Worm (Caenorhabditis elegans) whole organism, early embryonic: ENCODE measurements around the gene F59A7.12.

Source experiments
- B0310.2 ChIP-seq: sonication (generic microtip); optimal IDR thresholded peaks from 2 replicates; lab custom pipeline; 2016; ENCODE audit warnings: mild to moderate bottlenecking, missing genetic modification characterization, missing compliant biosample characterization
- F13C5.2 ChIP-seq: sonication (generic microtip); optimal IDR thresholded peaks from 2 replicates; lab custom pipeline; 2017; ENCODE audit warnings: mild to moderate bottlenecking, missing genetic modification characterization, inconsistent platforms, missing compliant biosample characterization
- aly-1 ChIP-seq: sonication (generic microtip); optimal IDR thresholded peaks from 2 replicates; lab custom pipeline; 2016; ENCODE audit warnings: missing genetic modification characterization, missing compliant biosample characterization
- ama-1 ChIP-seq: fragments of 150-350 bp; optimal IDR thresholded peaks from 2 replicates; lab custom pipeline; 2014
- ceh-13 ChIP-seq: fragments of 200-800 bp; sonication (Bioruptor generic); optimal IDR thresholded peaks from 2 replicates; lab custom pipeline; 2018; ENCODE audit warnings: mild to moderate bottlenecking, missing genetic modification characterization, missing compliant biosample characterization
- ceh-36 ChIP-seq: sonication (generic microtip); optimal IDR thresholded peaks from 2 replicates; lab custom pipeline; 2016; ENCODE audit warnings: missing genetic modification characterization, inconsistent platforms, missing compliant biosample characterization
- ets-7 ChIP-seq: sonication (generic microtip); optimal IDR thresholded peaks from 2 replicates; lab custom pipeline; 2016; ENCODE audit warnings: missing genotype, missing genetic modification characterization, missing compliant biosample characterization
- flt-1 ChIP-seq: fragments of 200-800 bp; sonication (Bioruptor generic); IDR thresholded peaks from 2 replicates; pipeline ENCODE4 v1.3.6; 2022; ENCODE audit warnings: missing genetic modification characterization, missing compliant biosample characterization
- hmbx-1 ChIP-seq: sonication (generic microtip); optimal IDR thresholded peaks from 2 replicates; lab custom pipeline; 2016; ENCODE audit warnings: mild to moderate bottlenecking, missing genetic modification characterization, missing compliant biosample characterization
- hmg-4 ChIP-seq: fragments of 200-800 bp; sonication (Bioruptor generic); optimal IDR thresholded peaks from 2 replicates; lab custom pipeline; 2018; ENCODE audit warnings: mild to moderate bottlenecking, missing genetic modification characterization, missing compliant biosample characterization
- hnd-1 ChIP-seq: sonication (generic microtip); optimal IDR thresholded peaks from 2 replicates; lab custom pipeline; 2016; ENCODE audit warnings: missing genetic modification characterization, missing compliant biosample characterization
- pes-1 ChIP-seq: fragments of 200-800 bp; sonication (Bioruptor generic); IDR thresholded peaks from 2 replicates; pipeline ENCODE4 v1.3.6; 2022; ENCODE audit warnings: missing genetic modification reagents, missing genetic modification characterization, missing compliant biosample characterization
- scrt-1 ChIP-seq: fragments of 200-800 bp; sonication (Bioruptor generic); IDR thresholded peaks from 2 replicates; pipeline ENCODE4 v1.3.6; 2022; ENCODE audit warnings: missing genetic modification characterization, missing compliant biosample characterization
- sea-1 ChIP-seq: fragments of 200-800 bp; sonication (Bioruptor generic); conservative IDR thresholded peaks from 2 replicates; pipeline ENCODE4 v1.3.6; 2022; ENCODE audit warnings: missing genetic modification characterization, missing compliant biosample characterization
- tbx-11 ChIP-seq: fragments of 200-800 bp; sonication (Bioruptor generic); IDR thresholded peaks from 2 replicates; pipeline ENCODE4 v1.3.6; 2022; ENCODE audit warnings: missing genetic modification characterization, missing compliant biosample characterization
- tbx-37 ChIP-seq: fragments of 200-800 bp; sonication (Bioruptor generic); conservative IDR thresholded peaks from 2 replicates; pipeline ENCODE4 v1.3.6; 2022; ENCODE audit warnings: missing genetic modification reagents, missing genetic modification characterization, missing compliant biosample characterization
- tra-4 ChIP-seq: sonication (generic microtip); optimal IDR thresholded peaks from 2 replicates; lab custom pipeline; 2017; ENCODE audit warnings: missing genetic modification characterization, missing compliant biosample characterization

Gene F59A7.12

DNA sequence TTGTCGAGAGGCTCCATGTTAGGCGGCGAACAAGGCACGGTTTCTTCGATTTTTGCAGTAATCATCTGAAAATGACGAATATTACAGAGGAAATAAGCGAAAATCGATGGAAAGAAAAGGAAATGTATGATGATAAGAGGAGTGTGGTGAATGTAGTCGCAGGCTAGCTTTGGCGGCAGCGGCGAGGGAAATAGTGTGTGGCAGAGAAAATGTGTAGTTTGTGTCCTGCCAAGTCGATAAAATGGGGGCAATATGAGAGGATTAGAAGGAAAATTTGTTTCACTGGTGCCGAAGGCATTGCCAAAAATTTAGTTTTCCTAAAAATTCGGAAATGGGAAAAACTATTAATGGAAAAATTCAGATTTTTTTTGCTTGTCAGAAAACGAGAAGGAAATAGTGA, 36.8 kb downstream of the F59A7.12 start, which contains the start of gene nhr-86:
nhr-86 (minus strand) TSS at position 71 of the 400 bp plus-strand sequence.
- TF ChIP-seq flt-1 = no peak
- no peak for TF ChIP-seq hnd-1 (tag; lab: Kevin White, UChicago)
- TF ChIP-seq tbx-11 (GFP tag; lab: Robert Waterston, UW) = no peak
- TF ChIP-seq F13C5.2 (tag; lab: Kevin White, UChicago) = no peak
- TF ChIP-seq ets-7 (tag; lab: Kevin White, UChicago) = no peak
- no peak for TF ChIP-seq ceh-36 (tag; lab: Kevin White, UChicago)
- no peak for TF ChIP-seq sea-1 (GFP tag; lab: Robert Waterston, UW)
- no peak for TF ChIP-seq ceh-13 (GFP tag; lab: Kevin White, UChicago)
- no peak for TF ChIP-seq aly-1 (tag; lab: Kevin White, UChicago)
- no peak for TF ChIP-seq tra-4
- no peak for TF ChIP-seq B0310.2
- no peak for TF ChIP-seq tbx-37 (GFP tag; lab: Robert Waterston, UW)

DNA sequence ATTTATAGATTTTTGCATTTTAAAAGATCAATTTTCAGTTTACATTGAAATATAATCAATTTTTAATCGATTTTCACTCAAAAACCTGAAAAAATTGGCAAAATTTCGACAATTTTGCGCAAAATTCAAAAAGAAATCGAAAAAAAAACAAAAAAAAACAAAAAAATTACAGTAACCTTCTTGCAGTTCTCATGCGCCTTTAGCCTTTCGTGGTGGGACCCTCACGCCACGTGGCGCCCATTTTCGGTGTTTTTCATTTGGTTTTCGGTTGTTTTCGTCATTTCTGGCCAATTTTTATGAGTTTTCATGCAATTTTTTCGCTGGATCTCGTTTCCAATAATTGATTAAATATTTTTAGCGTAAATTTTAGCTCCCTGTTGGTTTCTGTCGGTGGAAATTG, 37.4 kb downstream of the F59A7.12 start:
- TF ChIP-seq aly-1 (tag; lab: Kevin White, UChicago) = no peak
- no peak for TF ChIP-seq ceh-36 (tag; lab: Kevin White, UChicago)
- TF ChIP-seq scrt-1 (GFP tag; lab: Robert Waterston, UW) = no peak
- no peak for TF ChIP-seq hmg-4 (GFP tag; lab: Kevin White, UChicago)
- no peak for TF ChIP-seq tra-4
- no peak for TF ChIP-seq flt-1
- TF ChIP-seq pes-1 (GFP tag; lab: Robert Waterston, UW) = no peak
- TF ChIP-seq hnd-1 (tag; lab: Kevin White, UChicago) = no peak
- TF ChIP-seq F13C5.2 (tag; lab: Kevin White, UChicago) = no peak
- TF ChIP-seq ets-7 (tag; lab: Kevin White, UChicago) = no peak
- no peak for TF ChIP-seq tbx-11 (GFP tag; lab: Robert Waterston, UW)
- no peak for TF ChIP-seq sea-1 (GFP tag; lab: Robert Waterston, UW)

DNA sequence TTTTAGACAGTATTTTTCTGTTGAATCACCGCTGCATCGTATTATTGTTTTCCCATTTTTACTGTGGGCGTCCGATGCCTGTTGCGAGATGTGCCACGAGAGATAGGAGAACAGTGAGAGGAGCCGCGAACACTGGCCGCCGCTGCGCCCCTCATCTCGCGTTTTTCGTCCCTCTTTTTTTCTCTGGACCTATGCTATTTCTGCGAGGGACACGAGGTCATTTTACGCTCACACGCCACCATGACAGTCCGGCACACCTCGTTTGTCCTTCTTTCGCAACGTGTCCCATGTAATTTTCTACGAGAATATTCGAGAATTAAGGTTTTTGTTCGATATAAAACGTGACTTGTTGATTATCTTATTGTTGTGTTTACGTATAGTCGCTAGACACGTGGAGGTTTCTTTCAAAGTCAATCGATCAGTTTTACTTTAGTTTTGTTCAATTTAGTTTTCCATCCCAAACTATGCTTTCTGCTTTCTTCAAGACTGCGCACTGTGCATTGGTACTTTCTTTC, 38.1 kb downstream of the F59A7.12 start, which contains the start of gene lbp-9:
lbp-9 (plus strand) TSS at position 465 of the 515 bp plus-strand sequence.
- TF ChIP-seq tbx-37 (GFP tag; lab: Robert Waterston, UW) (no peak), sea-1 (GFP tag; lab: Robert Waterston, UW) (no peak), flt-1 (no peak), ceh-13 (GFP tag; lab: Kevin White, UChicago) (no peak), pes-1 (GFP tag; lab: Robert Waterston, UW) (no peak), aly-1 (tag; lab: Kevin White, UChicago) (no peak), F13C5.2 (tag; lab: Kevin White, UChicago) (no peak), B0310.2 (no peak), hmg-4 (GFP tag; lab: Kevin White, UChicago) (no peak), ets-7 (tag; lab: Kevin White, UChicago) (no peak), tbx-11 (GFP tag; lab: Robert Waterston, UW) (no peak)

DNA sequence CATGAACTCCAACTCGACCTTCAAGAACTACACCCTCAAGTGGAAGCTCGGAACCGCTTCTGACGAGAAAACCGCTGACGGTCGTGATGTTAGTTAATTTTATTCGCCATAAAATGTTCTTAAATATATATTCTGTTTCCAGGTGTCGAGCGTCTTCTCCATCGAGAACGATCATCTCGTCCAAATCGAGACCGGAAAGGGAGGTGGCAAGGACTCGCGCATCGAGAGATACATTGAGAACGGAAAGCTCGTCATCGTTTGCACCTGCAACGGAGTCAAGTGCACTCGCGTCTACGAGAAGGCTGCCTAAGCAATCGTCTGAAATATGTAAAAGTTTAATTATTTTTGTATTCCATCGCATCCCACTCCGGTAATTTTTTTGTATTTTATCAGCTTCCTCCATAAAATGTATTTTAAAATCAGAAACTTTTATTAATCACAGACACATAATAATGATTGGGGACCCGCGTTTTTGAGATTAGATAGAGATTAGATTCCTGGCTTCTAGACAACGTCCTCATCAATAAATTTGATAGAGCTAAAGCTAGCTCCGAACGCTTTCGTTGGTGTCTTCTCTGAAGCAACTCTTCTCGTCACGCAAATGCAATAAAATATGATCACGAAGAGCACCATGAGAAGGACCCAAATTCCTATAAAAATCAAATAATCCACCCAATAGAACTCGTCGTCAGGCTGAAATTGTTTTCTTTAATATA, 38.9 kb downstream of the F59A7.12 start:
- no peak for TF ChIP-seq hmg-4 (GFP tag; lab: Kevin White, UChicago)
- TF ChIP-seq sea-1 (GFP tag; lab: Robert Waterston, UW) = no peak
- no peak for TF ChIP-seq ceh-36 (tag; lab: Kevin White, UChicago)
- TF ChIP-seq aly-1 (tag; lab: Kevin White, UChicago) = no peak
- TF ChIP-seq ceh-13 (GFP tag; lab: Kevin White, UChicago) = no peak
- TF ChIP-seq tra-4 = no peak
- TF ChIP-seq tbx-11 (GFP tag; lab: Robert Waterston, UW) = no peak
- TF ChIP-seq pes-1 (GFP tag; lab: Robert Waterston, UW) = no peak
- no peak for TF ChIP-seq tbx-37 (GFP tag; lab: Robert Waterston, UW)
- TF ChIP-seq hnd-1 (tag; lab: Kevin White, UChicago) = no peak

DNA sequence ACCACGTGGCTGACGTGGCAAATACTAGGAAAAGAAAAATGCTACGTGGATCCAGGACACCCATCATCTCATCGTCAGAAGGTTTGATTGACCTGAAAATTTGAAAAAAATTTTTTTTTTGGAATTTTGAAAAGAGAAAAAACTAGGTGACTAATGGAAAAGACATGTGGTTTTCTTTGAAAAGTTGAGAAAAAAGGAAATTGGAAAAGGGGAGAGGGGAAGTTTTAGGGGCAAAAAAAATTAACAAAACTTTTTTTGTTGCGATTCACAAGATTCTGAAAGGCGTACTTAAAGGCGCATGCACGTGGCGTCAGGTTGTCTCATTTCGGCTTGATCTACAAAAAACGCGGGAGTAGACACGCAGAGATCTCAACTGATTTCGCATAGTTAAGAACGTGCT, 42.8 kb downstream of the F59A7.12 start, which contains the start of gene Y40B10A.9:
Y40B10A.9 (minus strand) TSS at position 101 of the 400 bp plus-strand sequence.
- TF ChIP-seq ama-1 (no peak), hnd-1 (tag; lab: Kevin White, UChicago) (no peak), hmg-4 (GFP tag; lab: Kevin White, UChicago) (no peak), flt-1 (no peak), B0310.2 (no peak), tbx-37 (GFP tag; lab: Robert Waterston, UW) (no peak), tbx-11 (GFP tag; lab: Robert Waterston, UW) (no peak), aly-1 (tag; lab: Kevin White, UChicago) (no peak), F13C5.2 (tag; lab: Kevin White, UChicago) (no peak), hmbx-1 (tag; lab: Kevin White, UChicago) (no peak), tra-4 (no peak), sea-1 (GFP tag; lab: Robert Waterston, UW) (no peak)

DNA sequence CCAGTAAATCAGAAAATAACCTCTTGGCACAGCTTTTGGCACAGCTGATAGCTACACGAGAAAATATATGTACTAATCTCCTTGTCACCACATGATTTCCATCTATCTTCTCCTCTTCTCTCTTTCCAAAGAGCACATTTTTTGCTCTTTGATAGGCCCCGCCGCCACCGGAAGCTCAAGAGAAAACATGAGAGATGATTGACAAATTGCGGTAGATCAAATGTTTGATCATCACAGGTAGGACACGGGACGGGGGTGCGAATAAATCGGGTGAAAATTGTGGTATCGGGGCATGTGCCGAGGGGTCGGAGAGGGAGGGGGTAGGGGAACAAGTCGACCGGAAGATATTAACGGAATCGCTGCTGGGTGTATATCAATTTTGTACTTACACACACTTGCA, 46.1 kb downstream of the F59A7.12 start:
- TF ChIP-seq hmg-4 (GFP tag; lab: Kevin White, UChicago) (no peak), hnd-1 (tag; lab: Kevin White, UChicago) (no peak), ets-7 (tag; lab: Kevin White, UChicago) (no peak), tra-4 (no peak), tbx-37 (GFP tag; lab: Robert Waterston, UW) (no peak), ceh-13 (GFP tag; lab: Kevin White, UChicago) (no peak), flt-1 (no peak), pes-1 (GFP tag; lab: Robert Waterston, UW) (no peak), ceh-36 (tag; lab: Kevin White, UChicago) (no peak), B0310.2 (no peak), F13C5.2 (tag; lab: Kevin White, UChicago) (no peak), tbx-11 (GFP tag; lab: Robert Waterston, UW) (no peak), hmbx-1 (tag; lab: Kevin White, UChicago) (no peak), scrt-1 (GFP tag; lab: Robert Waterston, UW) (no peak), ama-1 (no peak), aly-1 (tag; lab: Kevin White, UChicago) (no peak), sea-1 (GFP tag; lab: Robert Waterston, UW) (no peak)
